Fruit fly (Drosophila melanogaster) whole organism, embryonic: ENCODE results near the gene Prtl99C.

Experiments used
- BEAF-32 ChIP-seq: fragments of 200-800 bp; sonication (Bioruptor generic); optimal IDR thresholded peaks from 3 replicates; lab custom pipeline; 2017; ENCODE audit warnings: missing biosample characterization, missing genetic modification characterization, mild to moderate bottlenecking, moderate library complexity, missing genetic modification reagents
- CG1024 ChIP-seq: fragments of 200-800 bp; sonication (Bioruptor generic); IDR thresholded peaks from 2 replicates; pipeline ENCODE4 v1.3.6; 2022; ENCODE audit warnings: missing biosample characterization, missing genetic modification characterization
- CG10321 ChIP-seq: fragments of 200-800 bp; sonication (Bioruptor generic); IDR thresholded peaks from 2 replicates; pipeline ENCODE4 v1.3.6; 2022; ENCODE audit warnings: missing biosample characterization, missing genetic modification characterization
- CG12659 ChIP-seq: fragments of 200-800 bp; sonication (Bioruptor generic); optimal IDR thresholded peaks from 3 replicates; lab custom pipeline; 2017; ENCODE audit warnings: mild to moderate bottlenecking, missing biosample characterization, missing genetic modification reagents, missing genetic modification characterization
- CG14710 ChIP-seq: fragments of 200-800 bp; sonication (Bioruptor generic); optimal IDR thresholded peaks from 3 replicates; lab custom pipeline; 2019; ENCODE audit warnings: missing biosample characterization, mild to moderate bottlenecking, missing genetic modification characterization, moderate library complexity
- CG16813 ChIP-seq: fragments of 200-800 bp; sonication (Bioruptor generic); IDR thresholded peaks from 3 replicates; pipeline ENCODE4 v1.3.6; 2022; ENCODE audit warnings: missing biosample characterization, missing genetic modification characterization; ENCODE audit not compliant: partially characterized antibody
- CG17186 ChIP-seq: fragments of 200-800 bp; sonication (Bioruptor generic); optimal IDR thresholded peaks from 3 replicates; lab custom pipeline; 2017; ENCODE audit warnings: missing biosample characterization, missing genetic modification reagents, missing genetic modification characterization
- CG17912 ChIP-seq: fragments of 200-800 bp; sonication (Bioruptor generic); optimal IDR thresholded peaks from 2 replicates; lab custom pipeline; 2018; ENCODE audit warnings: missing biosample characterization, mild to moderate bottlenecking, missing genetic modification characterization
- CG2116 ChIP-seq: fragments of 200-800 bp; sonication (Bioruptor generic); optimal IDR thresholded peaks from 3 replicates; lab custom pipeline; 2018; ENCODE audit warnings: missing biosample characterization, mild to moderate bottlenecking, missing genetic modification characterization
- CG34224 ChIP-seq: fragments of 200-800 bp; sonication (Bioruptor generic); IDR thresholded peaks from 3 replicates; pipeline ENCODE4 v1.3.6; 2022; ENCODE audit warnings: missing biosample characterization, missing genetic modification characterization; ENCODE audit not compliant: partially characterized antibody
- CG3847 ChIP-seq: fragments of 200-800 bp; sonication (Bioruptor generic); IDR thresholded peaks from 2 replicates; pipeline ENCODE4 v1.3.6; 2022; ENCODE audit warnings: missing biosample characterization, missing genetic modification characterization
- CG4617 ChIP-seq: fragments of 200-800 bp; sonication (Bioruptor generic); optimal IDR thresholded peaks from 3 replicates; lab custom pipeline; 2016; ENCODE audit warnings: missing biosample characterization, missing genetic modification characterization, borderline replicate concordance
- CG6791 ChIP-seq: fragments of 200-800 bp; sonication (Bioruptor generic); IDR thresholded peaks from 3 replicates; pipeline ENCODE4 v1.3.6; 2022; ENCODE audit warnings: missing biosample characterization, missing genetic modification characterization; ENCODE audit not compliant: partially characterized antibody
- CG9797 ChIP-seq: fragments of 200-800 bp; sonication (Bioruptor generic); optimal IDR thresholded peaks from 3 replicates; lab custom pipeline; 2018; ENCODE audit warnings: missing biosample characterization, mild to moderate bottlenecking, missing genetic modification characterization
- D ChIP-seq, 2 experiments: fragments of 200-800 bp in 1 of 2; fragments of >200 bp in 1 of 2; sonication (Bioruptor generic) in 1 of 2; optimal IDR thresholded peaks; 2 replicates in 1 of 2; 3 replicates in 1 of 2; lab custom pipeline; 2017; ENCODE audit warnings: mild to moderate bottlenecking in 1 of 2, missing biosample characterization in 1 of 2, missing genetic modification characterization in 1 of 2, missing genetic modification reagents in 1 of 2
- Dll ChIP-seq: fragments of 200-800 bp; sonication (Bioruptor generic); IDR thresholded peaks from 4 replicates; pipeline ENCODE4 v1.3.6; 2022; ENCODE audit warnings: missing biosample characterization, missing genetic modification characterization; ENCODE audit not compliant: partially characterized antibody
- Doc3 ChIP-seq: fragments of 200-800 bp; sonication (Bioruptor generic); IDR thresholded peaks from 3 replicates; pipeline ENCODE4 v1.3.6; 2022; ENCODE audit warnings: missing biosample characterization, missing genetic modification characterization; ENCODE audit not compliant: partially characterized antibody
- Dp ChIP-seq: fragments of 200-800 bp; sonication (Bioruptor generic); optimal IDR thresholded peaks from 2 replicates; lab custom pipeline; 2018; ENCODE audit warnings: missing biosample characterization, mild to moderate bottlenecking, missing genetic modification characterization, moderate library complexity
- E2f1 ChIP-seq: fragments of 200-800 bp; sonication (Bioruptor generic); IDR thresholded peaks from 2 replicates; pipeline ENCODE4 v1.3.6; 2022; ENCODE audit warnings: missing biosample characterization, missing genetic modification characterization
- E2f2 ChIP-seq: fragments of 200-800 bp; sonication (Bioruptor generic); IDR thresholded peaks from 2 replicates; pipeline ENCODE4 v1.3.6; 2022; ENCODE audit warnings: missing biosample characterization, missing genetic modification characterization
- Ets97D ChIP-seq: fragments of 200-800 bp; sonication (Bioruptor generic); optimal IDR thresholded peaks from 3 replicates; lab custom pipeline; 2016; ENCODE audit warnings: missing biosample characterization, missing genetic modification characterization
- MBD-R2 ChIP-seq: fragments of 200-800 bp; sonication (Bioruptor generic); IDR thresholded peaks from 2 replicates; pipeline ENCODE4 v1.3.6; 2022; ENCODE audit warnings: missing biosample characterization, missing genetic modification characterization
- MESR4 ChIP-seq: fragments of 200-800 bp; sonication (Bioruptor generic); optimal IDR thresholded peaks from 2 replicates; lab custom pipeline; 2018; ENCODE audit warnings: missing biosample characterization, mild to moderate bottlenecking, missing genetic modification characterization, moderate library complexity
- Myb ChIP-seq: fragments of 200-800 bp; sonication (Bioruptor generic); optimal IDR thresholded peaks from 2 replicates; lab custom pipeline; 2016; ENCODE audit warnings: missing biosample characterization, missing genetic modification characterization
- Opbp ChIP-seq: fragments of 200-800 bp; sonication (Bioruptor generic); IDR thresholded peaks from 3 replicates; pipeline ENCODE4 v1.3.6; 2022; ENCODE audit warnings: missing biosample characterization, missing genetic modification characterization; ENCODE audit not compliant: partially characterized antibody
- Ravus ChIP-seq: fragments of 200-800 bp; sonication (Bioruptor generic); IDR thresholded peaks from 2 replicates; pipeline ENCODE4 v1.3.6; 2022; ENCODE audit warnings: missing biosample characterization, missing genetic modification characterization
- Sry-δ ChIP-seq: fragments of 200-800 bp; sonication (Bioruptor generic); optimal IDR thresholded peaks from 2 replicates; lab custom pipeline; 2016; ENCODE audit warnings: missing biosample characterization, missing genetic modification characterization
- Trl ChIP-seq, 3 experiments: fragments of >200 bp in 2 of 3; fragments of 200-800 bp in 1 of 3; sonication (Bioruptor generic) in 1 of 3; optimal IDR thresholded peaks; 2 replicates in 1 of 3; 3 replicates in 2 of 3; lab custom pipeline; 2016 to 2017; ENCODE audit warnings: missing biosample characterization in 1 of 3, missing genetic modification characterization in 1 of 3
- ab ChIP-seq: fragments of 200-800 bp; sonication (Bioruptor generic); optimal IDR thresholded peaks from 2 replicates; lab custom pipeline; 2016; ENCODE audit warnings: missing biosample characterization, missing genetic modification characterization
- ash1 ChIP-seq: fragments of 200-800 bp; sonication (Bioruptor generic); optimal IDR thresholded peaks from 2 replicates; lab custom pipeline; 2018; ENCODE audit warnings: missing biosample characterization, mild to moderate bottlenecking, missing genetic modification characterization
- br ChIP-seq: fragments of >200 bp; optimal IDR thresholded peaks from 2 replicates; lab custom pipeline; 2017
- fd3F ChIP-seq: fragments of 200-800 bp; sonication (Bioruptor generic); optimal IDR thresholded peaks from 2 replicates; lab custom pipeline; 2018; ENCODE audit warnings: missing biosample characterization, mild to moderate bottlenecking, missing genetic modification characterization, moderate library complexity
- gem ChIP-seq: fragments of 200-800 bp; sonication (Bioruptor generic); optimal IDR thresholded peaks from 2 replicates; lab custom pipeline; 2019; ENCODE audit warnings: missing biosample characterization, mild to moderate bottlenecking, missing genetic modification characterization, moderate library complexity
- gfzf ChIP-seq: fragments of 200-800 bp; sonication (Bioruptor generic); optimal IDR thresholded peaks from 2 replicates; lab custom pipeline; 2016; ENCODE audit warnings: missing biosample characterization, mild to moderate bottlenecking, missing genetic modification characterization, moderate library complexity
- gsb ChIP-seq: fragments of 200-800 bp; sonication (Bioruptor generic); IDR thresholded peaks from 2 replicates; pipeline ENCODE4 v1.3.6; 2022; ENCODE audit warnings: missing biosample characterization, missing genetic modification characterization
- ind ChIP-seq: fragments of 200-800 bp; sonication (Bioruptor generic); optimal IDR thresholded peaks from 3 replicates; lab custom pipeline; 2016; ENCODE audit warnings: missing biosample characterization, missing genetic modification characterization
- mld ChIP-seq: fragments of 200-800 bp; sonication (Bioruptor generic); IDR thresholded peaks from 3 replicates; pipeline ENCODE4 v1.3.6; 2022; ENCODE audit warnings: missing biosample characterization, missing genetic modification characterization; ENCODE audit not compliant: partially characterized antibody
- pan ChIP-seq, 4 experiments: fragments of >200 bp in 3 of 4; fragments of 200-800 bp in 1 of 4; sonication (Bioruptor generic) in 1 of 4; optimal IDR thresholded peaks in 3 of 4; IDR thresholded peaks in 1 of 4; 2 replicates each; pipeline versions ENCODE4 v1.3.6 to Lab custom; 2017 to 2022; ENCODE audit warnings: missing biosample characterization in 2 of 4, missing genetic modification characterization in 2 of 4, mixed read lengths in 1 of 4
- psq ChIP-seq: fragments of 200-800 bp; sonication (Bioruptor generic); optimal IDR thresholded peaks from 2 replicates; lab custom pipeline; 2017; ENCODE audit warnings: missing biosample characterization, missing genetic modification characterization
- pzg ChIP-seq: fragments of 200-800 bp; sonication (Bioruptor generic); optimal IDR thresholded peaks from 3 replicates; lab custom pipeline; 2018; ENCODE audit warnings: missing biosample characterization, mild to moderate bottlenecking, missing genetic modification characterization, moderate library complexity
- seq ChIP-seq: fragments of 200-800 bp; sonication (Bioruptor generic); IDR thresholded peaks from 2 replicates; pipeline ENCODE4 v1.3.6; 2022; ENCODE audit warnings: missing biosample characterization, missing genetic modification characterization
- stwl ChIP-seq: fragments of 200-800 bp; sonication (Bioruptor generic); optimal IDR thresholded peaks from 3 replicates; lab custom pipeline; 2018; ENCODE audit warnings: missing biosample characterization, mild to moderate bottlenecking, missing genetic modification characterization, moderate library complexity
- trem ChIP-seq: fragments of 200-800 bp; optimal IDR thresholded peaks from 3 replicates; lab custom pipeline; 2019; ENCODE audit warnings: missing biosample characterization, mild to moderate bottlenecking, missing genetic modification characterization, moderate library complexity
- zen2 ChIP-seq: fragments of 200-800 bp; sonication (Bioruptor generic); IDR thresholded peaks from 3 replicates; pipeline ENCODE4 v1.3.6; 2022; ENCODE audit warnings: missing biosample characterization, missing genetic modification characterization; ENCODE audit not compliant: partially characterized antibody

Prtl99C gene

dm6 chr3R:29806682-29807393 is 28.9 kb upstream of the Prtl99C start, which contains the start of the genes ca and ncd (continued):
- TF ChIP-seq psq (no peak), ab (GFP tag; lab: Kevin White, UChicago) (no peak), E2f1 (GFP tag; lab: Robert Waterston, UW) (peak; percentile 8; the same call in 1 of the 2 replicates), CG3847 (GFP tag; lab: Robert Waterston, UW) (peak; percentile 38; the same call in 1 of the 2 replicates), ind (GFP tag; lab: Kevin White, UChicago) (no peak), CG12659 (GFP tag; lab: Kevin White, UChicago) (peak; percentile 21), D (optimal IDR thresholded peaks at IDR 0.05; lab: Kevin White, UChicago) (peak; percentile 56), D (GFP tag; optimal IDR thresholded peaks at IDR 0.05; lab: Kevin White, UChicago) (no peak), CG10321 (GFP tag; lab: Robert Waterston, UW) (no peak), Ravus (GFP tag; lab: Robert Waterston, UW) (no peak), pan (optimal IDR thresholded peaks at IDR 0.05; lab: Kevin White, UChicago) (no peak), pan (GFP tag; optimal IDR thresholded peaks at IDR 0.05 in 1 of 2, IDR thresholded peaks at IDR 0.05 in 1 of 2) (no peak), Sry-δ (peak; percentile 87), fd3F (GFP tag; lab: Kevin White, UChicago) (no peak), ash1 (GFP tag; lab: Kevin White, UChicago) (no peak), br (no peak)

DNA sequence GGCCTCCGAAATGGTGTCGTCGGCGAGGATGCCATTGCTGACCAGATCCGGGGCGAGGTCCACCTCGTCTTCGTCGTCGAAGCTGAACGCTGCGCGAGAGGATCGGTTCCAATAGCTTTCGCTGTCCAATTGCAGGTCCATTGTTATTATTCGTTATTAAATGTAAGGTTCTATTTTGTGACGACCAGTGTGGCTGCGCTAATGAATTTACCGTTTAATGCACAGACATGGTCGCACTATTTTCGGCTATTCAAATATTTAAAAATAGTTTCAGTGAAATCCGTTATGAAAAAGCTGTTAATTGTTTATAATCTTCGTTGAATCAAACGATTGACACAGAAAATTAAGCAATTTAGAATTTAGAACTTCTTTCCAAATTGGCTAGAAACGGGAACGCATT is 19.5 kb upstream of the Prtl99C start, which contains the start of gene Vps16B:
Gene Vps16B (minus strand): TSS at position 186 of the 400 bp plus-strand sequence.
- peak; percentile 48 for TF ChIP-seq MESR4
- peak; percentile 36 for TF ChIP-seq Ets97D
- no peak for TF ChIP-seq CG17912 (GFP tag; lab: Kevin White, UChicago)
- peak; percentile 51; the same call in 1 of the 4 replicates for TF ChIP-seq Dll (GFP tag; lab: Robert Waterston, UW)
- TF ChIP-seq CG1024: no peak
- peak; percentile 45 for TF ChIP-seq pzg (GFP tag; lab: Kevin White, UChicago)
- peak; percentile 15 for TF ChIP-seq Sry-δ
- no peak for TF ChIP-seq seq (GFP tag; lab: Robert Waterston, UW)
- peak; percentile 68 for TF ChIP-seq CG4617 (GFP tag; lab: Kevin White, UChicago)
- peak; percentile 25; the same call in 1 of the 2 replicates for TF ChIP-seq CG3847 (GFP tag; lab: Robert Waterston, UW)
- TF ChIP-seq gfzf (GFP tag; lab: Kevin White, UChicago): peak; percentile 77
- TF ChIP-seq CG16813 (GFP tag; lab: Robert Waterston, UW): 0 out of 3 replicates have a peak, but pooled peaks have one; percentile 29
- peak; percentile 41; the same call in 2 of the 3 replicates for TF ChIP-seq CG34224 (GFP tag; lab: Robert Waterston, UW)
- peak; percentile 94 for TF ChIP-seq stwl (tag; lab: Kevin White, UChicago)
- peak; percentile 35 for TF ChIP-seq CG2116 (GFP tag; lab: Kevin White, UChicago)
- peak; percentile 40 for TF ChIP-seq trem (tag; lab: Kevin White, UChicago)
- TF ChIP-seq gem: no peak
- no peak for TF ChIP-seq gsb (GFP tag; lab: Robert Waterston, UW)
- peak; percentile 30; the same call in 1 of the 3 replicates for TF ChIP-seq CG6791
- peak; percentile 84 for TF ChIP-seq MBD-R2 (GFP tag; lab: Robert Waterston, UW)
- no peak for TF ChIP-seq mld (GFP tag; lab: Robert Waterston, UW)
- no peak for TF ChIP-seq Trl (optimal IDR thresholded peaks at IDR 0.05; lab: Kevin White, UChicago)
- no peak for TF ChIP-seq Trl (GFP tag; optimal IDR thresholded peaks at IDR 0.05; lab: Kevin White, UChicago)
- TF ChIP-seq CG9797 (GFP tag; lab: Kevin White, UChicago): peak; percentile 58
- 0 out of 3 replicates have a peak, but pooled peaks have one; percentile 49 for TF ChIP-seq zen2 (GFP tag; lab: Robert Waterston, UW)
- peak; percentile 71 for TF ChIP-seq E2f2 (GFP tag; lab: Robert Waterston, UW)
- TF ChIP-seq Doc3 (GFP tag; lab: Robert Waterston, UW): peak; percentile 21; the same call in 1 of the 3 replicates
- TF ChIP-seq Myb (GFP tag; lab: Kevin White, UChicago): peak; percentile 98
- TF ChIP-seq Dp (GFP tag; lab: Kevin White, UChicago): peak; percentile 64
- peak; percentile 19 for TF ChIP-seq BEAF-32 (GFP tag; lab: Kevin White, UChicago)
- peak; percentile 41 for TF ChIP-seq CG14710 (tag; lab: Kevin White, UChicago)
- no peak for TF ChIP-seq CG17186 (GFP tag; lab: Kevin White, UChicago)
- TF ChIP-seq Opbp (GFP tag; lab: Robert Waterston, UW): peak; percentile 39; the same call in 1 of the 3 replicates
